Worm (Caenorhabditis elegans): ENCODE data around the gene gei-13.

DNA sequence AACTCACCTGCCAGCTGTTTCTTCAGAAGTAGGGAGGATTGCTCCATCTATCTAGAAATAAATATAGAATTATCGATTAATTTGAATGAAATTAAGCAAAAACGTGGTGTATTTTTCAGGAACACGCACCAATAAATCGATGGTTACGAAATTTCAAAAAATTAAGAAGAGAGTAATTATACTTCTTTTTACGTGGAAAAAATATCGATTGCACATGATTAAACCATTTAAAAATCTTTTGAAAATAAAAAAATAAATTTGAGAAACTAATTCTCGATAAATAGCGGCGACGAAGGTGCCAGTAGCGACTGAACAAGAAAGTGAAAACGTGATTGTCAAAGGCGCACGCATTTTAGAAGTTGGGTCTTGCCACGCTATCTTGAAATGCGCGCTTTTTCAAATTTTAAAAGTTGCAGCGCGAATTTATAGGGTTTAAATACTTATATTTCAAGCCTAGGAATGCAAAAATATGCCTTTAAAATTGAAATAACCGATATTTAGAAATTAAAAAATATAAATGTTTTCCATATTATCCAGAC, 5.7 kb downstream of the gei-13 start, which contains the start of gene ubc-7:
- TF ChIP-seq nhr-28 (tag; optimal IDR thresholded peaks at IDR 0.05) (no peak), snpc-4 (tag; optimal IDR thresholded peaks at IDR 0.05) (peak; percentile 55), blmp-1 (tag; optimal IDR thresholded peaks at IDR 0.05) (peak; percentile 99), skn-1 (tag; optimal IDR thresholded peaks at IDR 0.05) (peak; percentile 93), mab-9 (GFP tag; IDR thresholded peaks at IDR 0.05) (no peak), nhr-90 (tag; optimal IDR thresholded peaks at IDR 0.05; ENCODE audit: poor library complexity) (peak; percentile 81), swsn-7 (tag; optimal IDR thresholded peaks at IDR 0.05) (peak; percentile 75), nhr-237 (tag; optimal IDR thresholded peaks at IDR 0.05) (peak; percentile 55)
